Worm (Caenorhabditis elegans): ENCODE measurements around the gene twk-13.

twk-13 gene

DNA sequence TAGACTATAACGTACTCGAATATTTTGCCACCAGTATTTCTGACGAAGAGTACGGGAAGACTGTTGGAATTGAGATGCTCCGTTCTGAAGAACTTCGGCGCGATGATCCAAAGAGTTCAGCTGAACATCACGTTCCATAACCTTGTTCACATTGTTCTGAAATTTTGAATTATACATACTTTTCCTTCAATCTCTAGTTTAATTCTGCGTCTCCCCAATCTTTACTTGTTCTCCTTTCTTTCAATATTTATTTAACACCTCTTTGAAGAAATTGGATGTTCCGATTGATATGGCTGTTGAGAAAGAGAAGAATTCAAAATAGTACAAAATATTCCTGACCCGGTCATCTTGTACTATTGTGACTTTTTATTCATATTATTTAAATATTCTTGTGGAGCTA, 7.1 kb upstream of the twk-13 start, which contains the start of gene F23H12.3:
F23H12.3 (plus strand) TSS at position 301 of the 400 bp plus-strand sequence.
- TF ChIP-seq bed-1 (GFP tag; IDR thresholded peaks at IDR 0.05) (no peak), dpff-1 (tag; optimal IDR thresholded peaks at IDR 0.05) (no peak), nhr-80 (tag; optimal IDR thresholded peaks at IDR 0.05) (no peak), nfyb-1 (GFP tag; IDR thresholded peaks at IDR 0.05) (no peak), Y67H2A.10 (GFP tag; conservative IDR thresholded peaks at IDR 0.05) (no peak), madf-10 (tag; optimal IDR thresholded peaks at IDR 0.05) (no peak), hmg-20 (GFP tag; IDR thresholded peaks at IDR 0.05) (no peak), egl-18 (GFP tag; IDR thresholded peaks at IDR 0.05) (no peak), madf-3 (GFP tag; IDR thresholded peaks at IDR 0.05) (no peak), F22D6.2 (tag; optimal IDR thresholded peaks at IDR 0.05) (no peak), mes-4 (tag; optimal IDR thresholded peaks at IDR 0.05) (no peak), snpc-1.1 (tag; optimal IDR thresholded peaks at IDR 0.05; ENCODE audit: insufficient read depth) (no peak), ceh-27 (GFP tag; optimal IDR thresholded peaks at IDR 0.05) (no peak), K11D2.4 (GFP tag; IDR thresholded peaks at IDR 0.05) (no peak), snpc-3.4 (tag; optimal IDR thresholded peaks at IDR 0.05) (no peak), F49E8.2 (tag; optimal IDR thresholded peaks at IDR 0.05; ENCODE audit: insufficient read depth) (no peak)

DNA sequence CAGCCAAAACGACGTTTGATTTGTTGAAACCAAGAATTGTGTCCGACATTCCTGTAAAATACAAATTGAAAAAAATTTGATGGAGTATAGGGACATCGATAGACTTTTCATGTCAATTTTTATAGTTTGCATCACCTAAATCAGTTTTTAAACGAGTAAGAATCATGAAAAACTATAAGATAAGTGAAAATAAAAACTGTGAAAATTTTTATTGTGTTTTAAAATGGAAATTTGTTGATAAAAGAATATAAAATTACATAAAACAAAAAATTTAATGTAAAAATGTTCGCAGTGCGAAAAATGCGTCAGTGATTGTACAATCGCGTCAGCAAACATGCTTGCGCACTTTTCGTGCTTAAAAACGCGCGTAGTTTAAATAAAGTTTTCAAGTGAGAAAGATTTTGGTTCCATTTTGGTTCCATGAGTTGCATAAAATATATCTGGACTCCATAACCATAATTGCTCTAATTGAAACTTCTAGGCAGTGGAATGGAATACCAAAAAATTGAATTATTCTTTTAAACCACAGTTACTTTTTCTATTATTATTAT, 5.7 kb upstream of the twk-13 start, which contains the start of gene tomm-20:
tomm-20 (minus strand) TSS at position 51 of the 551 bp plus-strand sequence.
- TF ChIP-seq D2030.7 (GFP tag; IDR thresholded peaks at IDR 0.05) (peak; percentile 62), ama-1 (optimal IDR thresholded peaks at IDR 0.05) (no peak), ama-1 (GFP tag; optimal IDR thresholded peaks at IDR 0.05) (no peak), F57A8.1 (GFP tag; optimal IDR thresholded peaks at IDR 0.05) (no peak), bed-1 (GFP tag; IDR thresholded peaks at IDR 0.05) (no peak), lag-1 (GFP tag; IDR thresholded peaks at IDR 0.05) (no peak), nfya-2 (GFP tag; IDR thresholded peaks at IDR 0.05) (no peak), ztf-6 (GFP tag; IDR thresholded peaks at IDR 0.05) (0 out of 2 replicates have a peak, but pooled peaks have one; percentile 19), ceh-40 (GFP tag; IDR thresholded peaks at IDR 0.05) (no peak), him-1 (tag; optimal IDR thresholded peaks at IDR 0.05) (peak; percentile 53), B0336.3 (GFP tag; IDR thresholded peaks at IDR 0.05) (peak; percentile 78), Y95B8A.8 (GFP tag; IDR thresholded peaks at IDR 0.05) (no peak), ztf-26 (tag; optimal IDR thresholded peaks at IDR 0.05) (peak; percentile 79), ekl-4 (GFP tag; IDR thresholded peaks at IDR 0.05) (peak; percentile 94), dox-1 (GFP tag; IDR thresholded peaks at IDR 0.05) (peak; percentile 79), hsf-1 (GFP tag; IDR thresholded peaks at IDR 0.05) (peak; percentile 62), ceh-91 (GFP tag; IDR thresholded peaks at IDR 0.05) (peak; percentile 10; the same call in 1 of the 2 replicates), sea-2 (GFP tag; IDR thresholded peaks at IDR 0.05) (no peak), madf-8 (GFP tag; conservative IDR thresholded peaks at IDR 0.05) (peak; percentile 65), die-1 (tag; optimal IDR thresholded peaks at IDR 0.05) (peak; percentile 52), mcd-1 (GFP tag; IDR thresholded peaks at IDR 0.05) (peak; percentile 90), mxl-1 (tag; optimal IDR thresholded peaks at IDR 0.05) (no peak), snpc-4 (GFP tag; optimal IDR thresholded peaks at IDR 0.05) (peak; percentile 47), snpc-4 (tag; optimal IDR thresholded peaks at IDR 0.05) (peak; percentile 77 to 85 (median 78)), snpc-3.4 (tag; optimal IDR thresholded peaks at IDR 0.05) (peak; percentile 80), ceh-79 (tag; optimal IDR thresholded peaks at IDR 0.05) (no peak), ceh-100 (GFP tag; IDR thresholded peaks at IDR 0.05) (peak; percentile 81), unc-130 (GFP tag; optimal IDR thresholded peaks at IDR 0.05) (peak; percentile 69), egl-18 (GFP tag; IDR thresholded peaks at IDR 0.05) (0 out of 2 replicates have a peak, but pooled peaks have one; percentile 66), pha-4 (tag; optimal IDR thresholded peaks at IDR 0.05) (peak; percentile 37), ccch-3 (GFP tag; optimal IDR thresholded peaks at IDR 0.05) (no peak), hmg-20 (GFP tag; IDR thresholded peaks at IDR 0.05) (peak; percentile 77; the same call in 1 of the 2 replicates), somi-1 (GFP tag; optimal IDR thresholded peaks at IDR 0.05) (peak; percentile 47), ceh-27 (GFP tag; optimal IDR thresholded peaks at IDR 0.05) (peak; percentile 71), sdz-38 (tag; optimal IDR thresholded peaks at IDR 0.05) (no peak), sptf-2 (GFP tag; optimal IDR thresholded peaks at IDR 0.05) (no peak), F39B2.1 (GFP tag; IDR thresholded peaks at IDR 0.05) (no peak)
